Fruit fly (Drosophila melanogaster): ENCODE measurements around the gene Tlk.

dm6 chrX:3778952-3779502 lies 59.2 kb downstream of the Tlk start:
- TF ChIP-seq CG8478 (optimal IDR thresholded peaks at IDR 0.05) (no peak), CTCF (optimal IDR thresholded peaks at IDR 0.05) (peak; percentile 5 to 21)

Measured in S2 (cell line).